Worm (Caenorhabditis elegans) whole organism, L4/young adult: ENCODE data around the gene C54F6.15.

Experiments used
- W03F9.2 ChIP-seq: fragments of 150-350 bp; optimal IDR thresholded peaks from 2 replicates; lab custom pipeline; 2014; ENCODE audit warnings: missing biosample characterization, missing genetic modification characterization
- dao-5 ChIP-seq: sonication (generic microtip); optimal IDR thresholded peaks from 2 replicates; lab custom pipeline; 2016; ENCODE audit warnings: missing genotype, missing genetic modification characterization, moderate library complexity, missing compliant biosample characterization
- him-1 ChIP-seq: sonication (generic microtip); optimal IDR thresholded peaks from 2 replicates; lab custom pipeline; 2016; ENCODE audit warnings: missing genotype, missing genetic modification reagents, missing genetic modification characterization, missing compliant biosample characterization

C54F6.15 gene

ce11 chrV:7522279-7522678 lies at the start of gene C54F6.15:
C54F6.15 (minus strand) TSS chrV:7522379.
- TF ChIP-seq W03F9.2 (tag; lab: Kevin White, UChicago) (no peak), him-1 (tag; lab: Kevin White, UChicago) (no peak), dao-5 (no peak)

- no peak for TF ChIP-seq dao-5
- no peak for TF ChIP-seq W03F9.2 (tag; lab: Kevin White, UChicago)
- no peak for TF ChIP-seq him-1 (tag; lab: Kevin White, UChicago)
These were observed 48.8 kb upstream of the C54F6.15 start, which contains the start of gene F19F10.14 for ce11 chrV:7570955-7571354. F19F10.14 (minus strand) TSS chrV:7571055.

ce11 chrV:7570290-7570689 lies 48.1 kb upstream of the C54F6.15 start, which contains the start of gene clec-212:
clec-212 (minus strand) TSS chrV:7570390.
- TF ChIP-seq him-1 (tag; lab: Kevin White, UChicago), result no peak
- TF ChIP-seq W03F9.2 (tag; lab: Kevin White, UChicago), result no peak
- no peak for TF ChIP-seq dao-5

ce11 chrV:7562947-7563346 lies 40.8 kb upstream of the C54F6.15 start, which contains the start of gene F19F10.1:
F19F10.1 (plus strand) TSS chrV:7563247.
- TF ChIP-seq him-1 (tag; lab: Kevin White, UChicago), result no peak
- no peak for TF ChIP-seq W03F9.2 (tag; lab: Kevin White, UChicago)
- TF ChIP-seq dao-5, result no peak

ce11 chrV:7558693-7559092 lies 36.5 kb upstream of the C54F6.15 start, which contains the start of gene ets-7:
ets-7 (minus strand) TSS chrV:7558793.
- TF ChIP-seq dao-5 (no peak), W03F9.2 (tag; lab: Kevin White, UChicago) (no peak), him-1 (tag; lab: Kevin White, UChicago) (no peak)

ce11 chrV:7555875-7556274 lies 33.7 kb upstream of the C54F6.15 start:
- no peak for TF ChIP-seq W03F9.2 (tag; lab: Kevin White, UChicago)
- TF ChIP-seq him-1 (tag; lab: Kevin White, UChicago), result no peak
- TF ChIP-seq dao-5, result no peak

- no peak for TF ChIP-seq dao-5
These were observed 31.7 kb upstream of the C54F6.15 start, which contains the start of gene ttr-10 for ce11 chrV:7553873-7554362. ttr-10 (minus strand) TSS chrV:7553923.

ce11 chrV:7551821-7552220 lies 29.6 kb upstream of the C54F6.15 start, which contains the start of gene F19F10.3:
F19F10.3 (plus strand) TSS chrV:7552121.
- TF ChIP-seq him-1 (tag; lab: Kevin White, UChicago), result no peak
- TF ChIP-seq dao-5, result no peak
- no peak for TF ChIP-seq W03F9.2 (tag; lab: Kevin White, UChicago)

ce11 chrV:7548017-7548416 lies 25.8 kb upstream of the C54F6.15 start:
- TF ChIP-seq him-1 (tag; lab: Kevin White, UChicago) (no peak), dao-5 (no peak), W03F9.2 (tag; lab: Kevin White, UChicago) (no peak)

ce11 chrV:7547479-7547878 lies 25.3 kb upstream of the C54F6.15 start, which contains the start of gene ftn-1:
ftn-1 (minus strand) TSS chrV:7547579.
- TF ChIP-seq W03F9.2 (tag; lab: Kevin White, UChicago) (no peak), him-1 (tag; lab: Kevin White, UChicago) (no peak), dao-5 (no peak)

- TF ChIP-seq him-1 (tag; lab: Kevin White, UChicago), result no peak
- TF ChIP-seq dao-5, result no peak
- no peak for TF ChIP-seq W03F9.2 (tag; lab: Kevin White, UChicago)
These were observed 23.0 kb upstream of the C54F6.15 start, which contains the start of the genes C54F6.19 and nhx-3 for ce11 chrV:7545187-7545586. C54F6.19 (plus strand) TSS chrV:7545487. nhx-3 (minus strand) TSS chrV:7545523.

- no peak for TF ChIP-seq him-1 (tag; lab: Kevin White, UChicago)
- TF ChIP-seq dao-5, result no peak
- no peak for TF ChIP-seq W03F9.2 (tag; lab: Kevin White, UChicago)
These were observed 21.5 kb upstream of the C54F6.15 start for ce11 chrV:7543728-7544127.

ce11 chrV:7539015-7539414 lies 16.8 kb upstream of the C54F6.15 start, which contains the start of gene srh-268:
srh-268 (plus strand) TSS chrV:7539315.
- no peak for TF ChIP-seq him-1 (tag; lab: Kevin White, UChicago)
- TF ChIP-seq W03F9.2 (tag; lab: Kevin White, UChicago), result no peak
- TF ChIP-seq dao-5, result no peak

ce11 chrV:7538018-7538417 lies 15.8 kb upstream of the C54F6.15 start, which contains the start of gene C54F6.12:
C54F6.12 (minus strand) TSS chrV:7538118.
- TF ChIP-seq W03F9.2 (tag; lab: Kevin White, UChicago) (no peak), him-1 (tag; lab: Kevin White, UChicago) (no peak), dao-5 (no peak)

ce11 chrV:7532947-7533346 lies 10.8 kb upstream of the C54F6.15 start, which contains the start of gene C54F6.3:
C54F6.3 (plus strand) TSS chrV:7533247.
- TF ChIP-seq W03F9.2 (tag; lab: Kevin White, UChicago) (no peak), him-1 (tag; lab: Kevin White, UChicago) (no peak), dao-5 (no peak)
